Worm (Caenorhabditis elegans) whole organism, late embryonic: ENCODE data around the gene mvk-1.
A peak's percentile ranks its signal among the peaks of the same experiment; 100 is the strongest.

Experiments
- C08G9.2 ChIP-seq: sonication (generic microtip); optimal IDR thresholded peaks from 2 replicates; lab custom pipeline; 2016; ENCODE audit warnings: mild to moderate bottlenecking, missing genetic modification characterization, moderate library complexity, missing compliant biosample characterization
- C38D4.7 ChIP-seq: fragments of 200-800 bp; sonication (Bioruptor generic); optimal IDR thresholded peaks from 2 replicates; lab custom pipeline; 2018; ENCODE audit warnings: mild to moderate bottlenecking, missing genetic modification characterization, moderate library complexity, missing compliant biosample characterization
- K09A11.1 ChIP-seq: sonication (generic microtip); optimal IDR thresholded peaks from 2 replicates; lab custom pipeline; 2017; ENCODE audit warnings: antibody characterized with exemption, mild to moderate bottlenecking, missing genetic modification characterization, missing compliant biosample characterization; ENCODE audit not compliant: insufficient read depth
- ahr-1 ChIP-seq: sonication (generic microtip); optimal IDR thresholded peaks from 2 replicates; lab custom pipeline; 2016; ENCODE audit warnings: missing genetic modification characterization, missing compliant biosample characterization
- ceh-14 ChIP-seq: sonication (generic microtip); optimal IDR thresholded peaks from 2 replicates; lab custom pipeline; 2016; ENCODE audit warnings: missing genotype, missing genetic modification characterization, missing compliant biosample characterization
- ceh-2 ChIP-seq: sonication (generic microtip); optimal IDR thresholded peaks from 2 replicates; lab custom pipeline; 2016; ENCODE audit warnings: missing genotype, missing genetic modification characterization, missing compliant biosample characterization
- ceh-24 ChIP-seq: sonication (generic microtip); optimal IDR thresholded peaks from 2 replicates; lab custom pipeline; 2016; ENCODE audit warnings: mild to moderate bottlenecking, missing genetic modification characterization, missing compliant biosample characterization
- ceh-31 ChIP-seq: sonication (generic microtip); optimal IDR thresholded peaks from 2 replicates; lab custom pipeline; 2016; ENCODE audit warnings: missing genetic modification characterization, missing compliant biosample characterization
- ceh-6 ChIP-seq: fragments of 200-800 bp; sonication (Bioruptor generic); optimal IDR thresholded peaks from 2 replicates; lab custom pipeline; 2018; ENCODE audit warnings: mild to moderate bottlenecking, missing genetic modification characterization, missing compliant biosample characterization
- ceh-9 ChIP-seq: sonication (generic microtip); optimal IDR thresholded peaks from 2 replicates; lab custom pipeline; 2016; ENCODE audit warnings: mild to moderate bottlenecking, missing genetic modification characterization, inconsistent platforms, missing compliant biosample characterization
- dmd-4 ChIP-seq: sonication (generic microtip); optimal IDR thresholded peaks from 2 replicates; lab custom pipeline; 2016; ENCODE audit warnings: borderline replicate concordance, missing genetic modification characterization, missing compliant biosample characterization
- elt-2 ChIP-seq: sonication (generic microtip); optimal IDR thresholded peaks from 2 replicates; lab custom pipeline; 2016; ENCODE audit warnings: missing genetic modification reagents, missing genetic modification characterization, missing compliant biosample characterization
- elt-4 ChIP-seq: sonication (generic microtip); optimal IDR thresholded peaks from 2 replicates; lab custom pipeline; 2016; ENCODE audit warnings: missing genetic modification characterization, missing compliant biosample characterization
- fax-1 ChIP-seq: sonication (generic microtip); optimal IDR thresholded peaks from 2 replicates; lab custom pipeline; 2016; ENCODE audit warnings: missing genotype, missing genetic modification characterization, missing compliant biosample characterization
- hlh-13 ChIP-seq: fragments of 200-800 bp; sonication (Bioruptor generic); optimal IDR thresholded peaks from 2 replicates; lab custom pipeline; 2018; ENCODE audit warnings: mild to moderate bottlenecking, missing genetic modification characterization, missing compliant biosample characterization
- hlh-15 ChIP-seq: sonication (generic microtip); optimal IDR thresholded peaks from 2 replicates; lab custom pipeline; 2016; ENCODE audit warnings: missing genetic modification characterization, missing compliant biosample characterization
- hlh-30 ChIP-seq: sonication (generic microtip); optimal IDR thresholded peaks from 2 replicates; lab custom pipeline; 2017; ENCODE audit warnings: antibody characterized with exemption, missing genetic modification characterization, missing compliant biosample characterization; ENCODE audit not compliant: insufficient read depth
- hlh-6 ChIP-seq: sonication (generic microtip); optimal IDR thresholded peaks from 2 replicates; lab custom pipeline; 2016; ENCODE audit warnings: missing genotype, missing genetic modification characterization, missing compliant biosample characterization
- lin-11 ChIP-seq: fragments of 200-800 bp; sonication (Bioruptor generic); optimal IDR thresholded peaks from 2 replicates; lab custom pipeline; 2018; ENCODE audit warnings: mild to moderate bottlenecking, missing genetic modification characterization, missing compliant biosample characterization
- mec-3 ChIP-seq: sonication (generic microtip); optimal IDR thresholded peaks from 2 replicates; lab custom pipeline; 2016; ENCODE audit warnings: borderline replicate concordance, missing genetic modification characterization, missing compliant biosample characterization
- nhr-11 ChIP-seq: fragments of 150-350 bp; optimal IDR thresholded peaks from 2 replicates; lab custom pipeline; 2014; ENCODE audit warnings: missing biosample characterization, missing genetic modification characterization
- nhr-232 ChIP-seq: sonication (generic microtip); optimal IDR thresholded peaks from 2 replicates; lab custom pipeline; 2016; ENCODE audit warnings: missing genetic modification characterization, missing compliant biosample characterization
- npax-4 ChIP-seq: sonication (generic microtip); optimal IDR thresholded peaks from 2 replicates; lab custom pipeline; 2016; ENCODE audit warnings: missing genetic modification characterization, missing compliant biosample characterization
- pat-9 ChIP-seq: fragments of 200-800 bp; sonication (Bioruptor generic); optimal IDR thresholded peaks from 2 replicates; lab custom pipeline; 2018; ENCODE audit warnings: mild to moderate bottlenecking, missing genetic modification characterization, moderate library complexity, missing compliant biosample characterization
- pax-1 ChIP-seq: fragments of 150-350 bp; optimal IDR thresholded peaks from 2 replicates; lab custom pipeline; 2014; ENCODE audit warnings: missing biosample characterization, missing genetic modification characterization
- pha-2 ChIP-seq: sonication (generic microtip); optimal IDR thresholded peaks from 2 replicates; lab custom pipeline; 2017; ENCODE audit warnings: mild to moderate bottlenecking, missing genetic modification characterization, missing compliant biosample characterization
- pqm-1 ChIP-seq: sonication (generic microtip); optimal IDR thresholded peaks from 2 replicates; lab custom pipeline; 2016; ENCODE audit warnings: missing genetic modification characterization, missing compliant biosample characterization
- sox-4 ChIP-seq: sonication (generic microtip); optimal IDR thresholded peaks from 2 replicates; lab custom pipeline; 2017; ENCODE audit warnings: mild to moderate bottlenecking, missing genetic modification characterization, inconsistent platforms, missing compliant biosample characterization
- syd-9 ChIP-seq: sonication (generic microtip); optimal IDR thresholded peaks from 2 replicates; lab custom pipeline; 2016; ENCODE audit warnings: mild to moderate bottlenecking, missing genetic modification characterization, moderate library complexity, missing compliant biosample characterization
- tbx-2 ChIP-seq: sonication (generic microtip); optimal IDR thresholded peaks from 2 replicates; lab custom pipeline; 2016; ENCODE audit warnings: missing genetic modification characterization, missing compliant biosample characterization
- tbx-7 ChIP-seq: sonication (generic microtip); optimal IDR thresholded peaks from 2 replicates; lab custom pipeline; 2016; ENCODE audit warnings: missing genotype, missing genetic modification characterization, missing compliant biosample characterization
- ttx-3 ChIP-seq: sonication (generic microtip); optimal IDR thresholded peaks from 2 replicates; lab custom pipeline; 2016; ENCODE audit warnings: missing genetic modification reagents, missing genetic modification characterization, missing compliant biosample characterization
- unc-3 ChIP-seq, 2 experiments: fragments of 200-800 bp in 1 of 2; sonication (Bioruptor generic) in 1 of 2; sonication (generic microtip) in 1 of 2; conservative IDR thresholded peaks in 1 of 2; optimal IDR thresholded peaks in 1 of 2; 2 replicates each; pipeline versions ENCODE4 v1.3.6 to Lab custom; 2016 to 2022; ENCODE audit warnings: missing compliant biosample characterization in 2 of 2, missing genetic modification characterization in 2 of 2, missing genetic modification reagents in 1 of 2
- unc-86 ChIP-seq: sonication (generic microtip); optimal IDR thresholded peaks from 2 replicates; lab custom pipeline; 2016; ENCODE audit warnings: missing genetic modification characterization, missing compliant biosample characterization
- zip-5 ChIP-seq: sonication (generic microtip); optimal IDR thresholded peaks from 2 replicates; lab custom pipeline; 2016; ENCODE audit warnings: missing genetic modification characterization, missing compliant biosample characterization

The mvk-1 gene

ce11 chrIII:6149467-6150072, 13.5 kb upstream of the mvk-1 start, which contains the start of the genes wht-7 and Y42G9A.1:
Gene wht-7 (minus strand): TSS chrIII:6149597.
Gene Y42G9A.1 (plus strand): TSS chrIII:6149961.
- TF ChIP-seq pat-9 (no peak), unc-86 (tag; lab: Kevin White, UChicago) (no peak), elt-2 (tag; lab: Kevin White, UChicago) (peak; percentile 31)

- TF ChIP-seq ceh-6 (no peak), pha-2 (no peak)
- TF ChIP-seq, all 69 proteins: peak for 0
These were observed 12.6 kb upstream of the mvk-1 start for ce11 chrIII:6148684-6149083.

- TF ChIP-seq C08G9.2 (tag; lab: Kevin White, UChicago) (no peak), nhr-11 (tag; lab: Kevin White, UChicago) (no peak), tbx-2 (tag; lab: Kevin White, UChicago) (no peak), pax-1 (no peak), ceh-14 (tag; lab: Kevin White, UChicago) (no peak), hlh-13 (GFP tag; lab: Kevin White, UChicago) (no peak), elt-4 (tag; lab: Kevin White, UChicago) (no peak), dmd-4 (tag; lab: Kevin White, UChicago) (no peak), ttx-3 (tag; lab: Kevin White, UChicago) (no peak), fax-1 (tag; lab: Kevin White, UChicago) (no peak), ceh-24 (no peak), pqm-1 (tag; lab: Kevin White, UChicago) (no peak), ahr-1 (tag; lab: Kevin White, UChicago) (no peak), syd-9 (tag; lab: Kevin White, UChicago) (no peak), ceh-31 (tag; lab: Kevin White, UChicago) (no peak), pha-2 (no peak), nhr-232 (tag; lab: Kevin White, UChicago) (no peak), hlh-15 (tag; lab: Kevin White, UChicago) (no peak)
- TF ChIP-seq, all 69 proteins: peak for 0
These were observed 11.8 kb upstream of the mvk-1 start, which contains the start of gene Y42G9A.2 for ce11 chrIII:6147903-6148302. Gene Y42G9A.2 (plus strand): TSS chrIII:6148186.

- TF ChIP-seq K09A11.1 (tag; lab: Kevin White, UChicago) (no peak), pat-9 (no peak), zip-5 (tag; lab: Kevin White, UChicago) (no peak), sox-4 (tag; lab: Kevin White, UChicago) (no peak), lin-11 (tag; lab: Kevin White, UChicago) (no peak), unc-3 (GFP tag; conservative IDR thresholded peaks at IDR 0.05; lab: Robert Waterston, UW) (no peak), unc-3 (tag; optimal IDR thresholded peaks at IDR 0.05; lab: Kevin White, UChicago) (no peak), tbx-2 (tag; lab: Kevin White, UChicago) (no peak), hlh-6 (tag; lab: Kevin White, UChicago) (no peak), mec-3 (tag; lab: Kevin White, UChicago) (no peak), ceh-9 (tag; lab: Kevin White, UChicago) (no peak), ceh-2 (no peak), hlh-30 (tag; lab: Kevin White, UChicago) (no peak), C38D4.7 (GFP tag; lab: Kevin White, UChicago) (no peak), npax-4 (tag; lab: Kevin White, UChicago) (no peak), ceh-24 (no peak), ttx-3 (tag; lab: Kevin White, UChicago) (no peak), tbx-7 (tag; lab: Kevin White, UChicago) (no peak), hlh-13 (GFP tag; lab: Kevin White, UChicago) (no peak)
These were observed 10.7 kb upstream of the mvk-1 start for ce11 chrIII:6146797-6147196.
